Fruit fly (Drosophila melanogaster) whole organism, pupa: ENCODE measurements around the gene Gnf1.

Experiments
- CG10348 ChIP-seq: fragments of 200-800 bp; sonication (Bioruptor generic); IDR thresholded peaks from 2 replicates; pipeline ENCODE4 v1.3.6; 2022; ENCODE audit warnings: missing biosample characterization, missing genetic modification characterization
- CG12605 ChIP-seq: fragments of 200-800 bp; sonication (Bioruptor generic); IDR thresholded peaks from 2 replicates; pipeline ENCODE4 v1.3.6; 2022; ENCODE audit warnings: missing biosample characterization, missing genetic modification characterization
- CG13204 ChIP-seq: fragments of 200-800 bp; sonication (Bioruptor generic); optimal IDR thresholded peaks from 2 replicates; lab custom pipeline; 2018; ENCODE audit warnings: missing biosample characterization, mild to moderate bottlenecking, missing genetic modification characterization, moderate library complexity
- CG14655 ChIP-seq: fragments of 200-800 bp; sonication (Bioruptor generic); optimal IDR thresholded peaks from 3 replicates; lab custom pipeline; 2017; ENCODE audit warnings: mild to moderate bottlenecking, missing biosample characterization, missing genetic modification reagents, missing genetic modification characterization
- CG15710 ChIP-seq: fragments of 200-800 bp; sonication (Bioruptor generic); optimal IDR thresholded peaks from 2 replicates; lab custom pipeline; 2018; ENCODE audit warnings: missing biosample characterization, mild to moderate bottlenecking, missing genetic modification characterization, moderate library complexity
- CG17806 ChIP-seq: fragments of 200-800 bp; sonication (Bioruptor generic); optimal IDR thresholded peaks from 2 replicates; lab custom pipeline; 2018; ENCODE audit warnings: missing biosample characterization, mild to moderate bottlenecking, missing genetic modification characterization, moderate library complexity
- CG32121 ChIP-seq: fragments of 200-800 bp; sonication (Bioruptor generic); IDR thresholded peaks from 2 replicates; pipeline ENCODE4 v1.3.6; 2022; ENCODE audit warnings: missing biosample characterization, missing genetic modification characterization
- CG34367 ChIP-seq: fragments of 200-800 bp; sonication (Bioruptor generic); optimal IDR thresholded peaks from 2 replicates; lab custom pipeline; 2018; ENCODE audit warnings: missing biosample characterization, mild to moderate bottlenecking, missing genetic modification characterization
- CG4496 ChIP-seq: fragments of 200-800 bp; sonication (Bioruptor generic); IDR thresholded peaks from 3 replicates; pipeline ENCODE4 v1.3.6; 2022; ENCODE audit warnings: missing biosample characterization, missing genetic modification characterization
- CG8159 ChIP-seq: fragments of 200-800 bp; sonication (Bioruptor generic); optimal IDR thresholded peaks from 3 replicates; lab custom pipeline; 2018; ENCODE audit warnings: missing biosample characterization, mild to moderate bottlenecking, missing genetic modification characterization, moderate library complexity
- CG8301 ChIP-seq: fragments of 200-800 bp; sonication (Bioruptor generic); optimal IDR thresholded peaks from 2 replicates; lab custom pipeline; 2018; ENCODE audit warnings: missing biosample characterization, mild to moderate bottlenecking, missing genetic modification characterization
- CG9948 ChIP-seq: fragments of 200-800 bp; sonication (Bioruptor generic); optimal IDR thresholded peaks from 2 replicates; lab custom pipeline; 2018; ENCODE audit warnings: missing biosample characterization, mild to moderate bottlenecking, missing genetic modification characterization, moderate library complexity
- D1 ChIP-seq: fragments of 200-800 bp; sonication (Bioruptor generic); optimal IDR thresholded peaks from 2 replicates; lab custom pipeline; 2018; ENCODE audit warnings: missing biosample characterization, mild to moderate bottlenecking, missing genetic modification characterization, moderate library complexity
- EcR ChIP-seq: fragments of 200-800 bp; sonication (Bioruptor generic); optimal IDR thresholded peaks from 3 replicates; lab custom pipeline; 2019; ENCODE audit warnings: missing biosample characterization, missing genetic modification characterization, mild to moderate bottlenecking, moderate library complexity, missing genetic modification reagents
- Ets98B ChIP-seq: fragments of 200-800 bp; sonication (Bioruptor generic); IDR thresholded peaks from 2 replicates; pipeline ENCODE4 v1.3.6; 2022; ENCODE audit warnings: missing biosample characterization, missing genetic modification characterization
- Pif1A ChIP-seq: fragments of 200-800 bp; sonication (Bioruptor generic); optimal IDR thresholded peaks from 3 replicates; lab custom pipeline; 2016; ENCODE audit warnings: missing biosample characterization, missing genetic modification characterization
- Pif1B ChIP-seq: fragments of 200-800 bp; sonication (Bioruptor generic); optimal IDR thresholded peaks from 3 replicates; lab custom pipeline; 2016; ENCODE audit warnings: missing biosample characterization, missing genetic modification characterization
- Snoo ChIP-seq: fragments of 200-800 bp; sonication (Bioruptor generic); optimal IDR thresholded peaks from 3 replicates; lab custom pipeline; 2017; ENCODE audit warnings: missing biosample characterization, mild to moderate bottlenecking, missing genetic modification characterization, inconsistent platforms
- fd96Ca ChIP-seq: fragments of 200-800 bp; sonication (Bioruptor generic); IDR thresholded peaks from 3 replicates; pipeline ENCODE4 v1.3.6; 2022; ENCODE audit warnings: missing biosample characterization, missing genetic modification characterization
- gl ChIP-seq: fragments of 200-800 bp; sonication (Bioruptor generic); optimal IDR thresholded peaks from 2 replicates; lab custom pipeline; 2018; ENCODE audit warnings: missing biosample characterization, mild to moderate bottlenecking, missing genetic modification characterization
- rn ChIP-seq: fragments of 200-800 bp; sonication (Bioruptor generic); IDR thresholded peaks from 2 replicates; pipeline ENCODE4 v1.3.6; 2022; ENCODE audit warnings: missing biosample characterization, missing genetic modification characterization

Gnf1 gene

DNA sequence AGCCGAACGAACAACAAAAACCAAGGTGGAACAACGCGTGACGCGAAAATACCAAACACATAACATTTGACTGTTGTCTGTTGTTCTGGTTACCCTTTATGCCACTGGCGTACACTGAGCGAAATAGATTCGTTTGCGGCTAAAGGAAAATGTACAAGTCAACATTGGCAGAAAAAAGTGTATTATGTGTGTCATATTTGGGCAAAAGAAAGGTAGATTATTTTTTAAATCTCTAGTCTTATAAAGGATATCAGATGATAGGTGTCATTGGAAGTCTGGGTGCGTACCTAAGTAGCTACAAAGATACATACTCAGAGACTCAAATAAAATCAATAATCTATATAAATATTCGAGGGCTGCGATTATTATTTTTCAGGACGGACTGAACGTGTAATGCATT lies 22.6 kb upstream of the Gnf1 start:
- peak; percentile 11 for TF ChIP-seq CG14655 (GFP tag; lab: Kevin White, UChicago)
- TF ChIP-seq Pif1B (GFP tag; lab: Kevin White, UChicago) = peak; percentile 35
- TF ChIP-seq CG17806 (tag; lab: Kevin White, UChicago) = peak; percentile 55
- TF ChIP-seq rn = no peak
- peak; percentile 51 for TF ChIP-seq CG15710 (tag; lab: Kevin White, UChicago)
- TF ChIP-seq Snoo = peak; percentile 6
- TF ChIP-seq CG9948 (tag; lab: Kevin White, UChicago) = peak; percentile 49
- TF ChIP-seq CG34367 (tag; lab: Kevin White, UChicago) = peak; percentile 6
- no peak for TF ChIP-seq Ets98B (GFP tag; lab: Robert Waterston, UW)
- peak; percentile 58 for TF ChIP-seq CG8159 (tag; lab: Kevin White, UChicago)
- TF ChIP-seq Pif1A = peak; percentile 28
- no peak for TF ChIP-seq CG32121 (GFP tag; lab: Robert Waterston, UW)

dm6 chr3R:4886086-4886812 lies 20.2 kb upstream of the Gnf1 start:
- no peak for TF ChIP-seq CG14655 (GFP tag; lab: Kevin White, UChicago)
- no peak for TF ChIP-seq EcR
- TF ChIP-seq CG17806 (tag; lab: Kevin White, UChicago) = peak; percentile 41
- TF ChIP-seq CG8301 (tag; lab: Kevin White, UChicago) = no peak
- TF ChIP-seq Snoo = peak; percentile 11
- TF ChIP-seq CG8159 (tag; lab: Kevin White, UChicago) = peak; percentile 60
- TF ChIP-seq Pif1B (GFP tag; lab: Kevin White, UChicago) = no peak
- peak; percentile 34 for TF ChIP-seq CG15710 (tag; lab: Kevin White, UChicago)
- TF ChIP-seq CG12605 = no peak
- peak; percentile 23 for TF ChIP-seq Pif1A
- TF ChIP-seq CG9948 (tag; lab: Kevin White, UChicago) = peak; percentile 43
- TF ChIP-seq D1 (tag; lab: Kevin White, UChicago) = no peak
- TF ChIP-seq, all 21 proteins: peak for 6

dm6 chr3R:4895553-4895952 lies 10.9 kb upstream of the Gnf1 start:
- no peak for TF ChIP-seq CG8301 (tag; lab: Kevin White, UChicago)
- TF ChIP-seq CG15710 (tag; lab: Kevin White, UChicago) = no peak
- no peak for TF ChIP-seq Ets98B (GFP tag; lab: Robert Waterston, UW)
- TF ChIP-seq rn = no peak
- TF ChIP-seq fd96Ca = no peak
- TF ChIP-seq CG17806 (tag; lab: Kevin White, UChicago) = no peak
- TF ChIP-seq CG14655 (GFP tag; lab: Kevin White, UChicago) = no peak
- no peak for TF ChIP-seq CG8159 (tag; lab: Kevin White, UChicago)
- no peak for TF ChIP-seq CG4496 (GFP tag; lab: Robert Waterston, UW)
- TF ChIP-seq Pif1A = no peak
- TF ChIP-seq CG13204 (GFP tag; lab: Kevin White, UChicago) = no peak
- no peak for TF ChIP-seq CG12605
- no peak for TF ChIP-seq D1 (tag; lab: Kevin White, UChicago)
- TF ChIP-seq CG32121 (GFP tag; lab: Robert Waterston, UW) = no peak
- no peak for TF ChIP-seq CG34367 (tag; lab: Kevin White, UChicago)
- no peak for TF ChIP-seq gl (tag; lab: Kevin White, UChicago)

DNA sequence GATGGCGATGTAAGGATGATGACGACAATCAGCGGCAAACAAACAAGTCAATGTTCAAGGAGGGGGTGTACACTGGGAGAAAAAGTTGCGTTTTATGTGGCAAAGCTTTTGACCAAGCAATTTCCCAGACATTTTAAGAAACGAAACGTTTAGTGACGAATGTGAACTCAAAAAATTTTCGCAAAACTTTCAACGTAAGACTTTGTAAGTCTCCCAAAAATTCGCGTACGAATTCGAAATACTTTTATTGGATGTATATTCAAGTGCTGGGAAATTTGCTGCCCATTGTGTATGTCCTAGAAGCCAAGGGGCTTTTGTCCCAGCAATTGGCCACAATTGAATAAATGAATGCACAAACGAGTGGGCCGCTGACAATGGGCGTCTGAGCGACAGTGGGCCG lies 9.5 kb upstream of the Gnf1 start:
- TF ChIP-seq CG32121 (GFP tag; lab: Robert Waterston, UW) (no peak), CG17806 (tag; lab: Kevin White, UChicago) (peak; percentile 16), fd96Ca (no peak), CG10348 (no peak), rn (no peak), EcR (no peak), CG8159 (tag; lab: Kevin White, UChicago) (peak; percentile 35), CG12605 (no peak), CG15710 (tag; lab: Kevin White, UChicago) (peak; percentile 4), CG9948 (tag; lab: Kevin White, UChicago) (peak; percentile 3)

dm6 chr3R:4900435-4900834 lies 6.0 kb upstream of the Gnf1 start:
- no peak for TF ChIP-seq CG32121 (GFP tag; lab: Robert Waterston, UW)
- TF ChIP-seq gl (tag; lab: Kevin White, UChicago) = no peak
- TF ChIP-seq Snoo = no peak
- TF ChIP-seq CG17806 (tag; lab: Kevin White, UChicago) = no peak
- no peak for TF ChIP-seq CG8159 (tag; lab: Kevin White, UChicago)
- TF ChIP-seq CG34367 (tag; lab: Kevin White, UChicago) = no peak
- no peak for TF ChIP-seq CG8301 (tag; lab: Kevin White, UChicago)
- no peak for TF ChIP-seq CG14655 (GFP tag; lab: Kevin White, UChicago)
- TF ChIP-seq Ets98B (GFP tag; lab: Robert Waterston, UW) = no peak
- no peak for TF ChIP-seq CG4496 (GFP tag; lab: Robert Waterston, UW)
- TF ChIP-seq D1 (tag; lab: Kevin White, UChicago) = no peak
- TF ChIP-seq CG10348 = no peak
- no peak for TF ChIP-seq Pif1B (GFP tag; lab: Kevin White, UChicago)
- TF ChIP-seq CG13204 (GFP tag; lab: Kevin White, UChicago) = no peak
- TF ChIP-seq EcR = no peak
- TF ChIP-seq CG12605 = no peak
- TF ChIP-seq fd96Ca = no peak
- no peak for TF ChIP-seq CG15710 (tag; lab: Kevin White, UChicago)
- TF ChIP-seq, all 21 proteins: peak for 0

DNA sequence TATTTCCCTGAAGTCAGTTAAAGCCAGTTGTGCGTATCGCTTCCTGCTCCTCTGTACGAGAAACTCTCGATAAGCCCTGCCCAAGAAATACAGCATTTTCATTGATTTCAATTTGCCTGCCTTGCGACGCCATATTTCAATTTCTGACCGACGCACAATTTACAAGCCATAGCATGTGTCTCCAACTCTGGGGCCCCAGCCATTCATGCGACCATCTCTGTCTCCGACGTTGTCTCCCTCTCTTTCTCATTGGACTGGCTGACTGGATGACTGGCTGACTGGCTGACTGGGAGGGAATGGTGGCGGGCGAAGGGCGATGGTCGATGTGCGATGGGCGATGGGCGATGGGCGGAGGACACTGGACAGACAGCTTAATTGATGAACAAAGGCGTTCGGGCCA lies 5.2 kb upstream of the Gnf1 start:
- TF ChIP-seq CG4496 (GFP tag; lab: Robert Waterston, UW) (no peak), gl (tag; lab: Kevin White, UChicago) (no peak), CG13204 (GFP tag; lab: Kevin White, UChicago) (no peak), CG17806 (tag; lab: Kevin White, UChicago) (no peak), Pif1A (no peak), CG10348 (no peak), D1 (tag; lab: Kevin White, UChicago) (no peak), rn (no peak), CG15710 (tag; lab: Kevin White, UChicago) (no peak)
